Worm (Caenorhabditis elegans) whole organism, L3 larva: ENCODE results near the gene M03F8.6.

ENCODE experiments used
- R02D3.7 ChIP-seq: fragments of 150-350 bp; optimal IDR thresholded peaks from 2 replicates; lab custom pipeline; 2014; ENCODE audit warnings: missing biosample characterization, missing genetic modification characterization
- ama-1 ChIP-seq: fragments of 150-350 bp; optimal IDR thresholded peaks from 2 replicates; lab custom pipeline; 2018
- ceh-9 ChIP-seq: sonication (generic microtip); optimal IDR thresholded peaks from 2 replicates; lab custom pipeline; 2018; ENCODE audit warnings: missing biosample characterization, missing genetic modification characterization
- elt-3 ChIP-seq, 3 experiments: fragments of 150-350 bp in 1 of 3; sonication (generic microtip) in 2 of 3; optimal IDR thresholded peaks; 2 replicates in 2 of 3; 4 replicates in 1 of 3; lab custom pipeline; 2014 to 2017; ENCODE audit warnings: missing biosample characterization in 3 of 3, missing genetic modification characterization in 3 of 3
- jun-1 ChIP-seq: fragments of 150-350 bp; optimal IDR thresholded peaks from 2 replicates; lab custom pipeline; 2014; ENCODE audit warnings: missing biosample characterization, missing genetic modification reagents, missing genetic modification characterization
- nhr-12 ChIP-seq: fragments of 150-350 bp; optimal IDR thresholded peaks from 2 replicates; lab custom pipeline; 2014; ENCODE audit warnings: missing biosample characterization, missing genetic modification characterization
- nhr-23 ChIP-seq: fragments of 150-350 bp; optimal IDR thresholded peaks from 2 replicates; lab custom pipeline; 2014; ENCODE audit warnings: missing biosample characterization, missing genetic modification reagents, missing genetic modification characterization
- pha-4 ChIP-seq: fragments of 150-350 bp; optimal IDR thresholded peaks from 2 replicates; lab custom pipeline; 2014; ENCODE audit warnings: missing biosample characterization, missing genetic modification reagents, missing genetic modification characterization
- snpc-4 ChIP-seq: fragments of 150-350 bp; optimal IDR thresholded peaks from 2 replicates; lab custom pipeline; 2014; ENCODE audit warnings: missing biosample characterization, missing genetic modification characterization
- tbx-2 ChIP-seq: sonication (generic microtip); optimal IDR thresholded peaks from 2 replicates; lab custom pipeline; 2016; ENCODE audit warnings: mild to moderate bottlenecking, missing genetic modification characterization, missing compliant biosample characterization
- ztf-11 ChIP-seq: fragments of 150-350 bp; optimal IDR thresholded peaks from 2 replicates; lab custom pipeline; 2014; ENCODE audit warnings: missing biosample characterization, missing genetic modification characterization

- TF ChIP-seq jun-1 (tag; lab: Kevin White, UChicago) (no peak), ztf-11 (tag; lab: Kevin White, UChicago) (no peak), pha-4 (tag; lab: Kevin White, UChicago) (no peak), R02D3.7 (tag; lab: Kevin White, UChicago) (no peak), nhr-23 (tag; lab: Kevin White, UChicago) (no peak), ama-1 (lab: Kevin White, UChicago) (no peak), elt-3 (tag; optimal IDR thresholded peaks at IDR 0.05; lab: Kevin White, UChicago) (no peak), tbx-2 (tag; lab: Kevin White, UChicago) (no peak), ceh-9 (tag; lab: Kevin White, UChicago) (no peak), nhr-12 (tag; lab: Kevin White, UChicago) (no peak), snpc-4 (tag; lab: Kevin White, UChicago) (no peak)
Observed at ce11 chrV:5943167-5943566, 11.5 kb downstream of the M03F8.6 start, which contains the start of gene pst-1.
